Worm (Caenorhabditis elegans) whole organism, L3 larva: ENCODE measurements around the gene smg-8.

Experiments
- R02D3.7 ChIP-seq: fragments of 150-350 bp; optimal IDR thresholded peaks from 2 replicates; lab custom pipeline; 2014; ENCODE audit warnings: missing biosample characterization, missing genetic modification characterization
- ceh-28 ChIP-seq: fragments of 150-350 bp; optimal IDR thresholded peaks from 2 replicates; lab custom pipeline; 2014; ENCODE audit warnings: missing biosample characterization, missing genetic modification reagents, missing genetic modification characterization
- ceh-82 ChIP-seq: fragments of 150-350 bp; optimal IDR thresholded peaks from 2 replicates; lab custom pipeline; 2014; ENCODE audit warnings: missing biosample characterization, missing genetic modification characterization
- egl-27 ChIP-seq: sonication (generic microtip); optimal IDR thresholded peaks from 4 replicates; lab custom pipeline; 2017; ENCODE audit warnings: missing biosample characterization, missing genetic modification reagents, missing genetic modification characterization
- lsy-12 ChIP-seq: sonication (generic microtip); optimal IDR thresholded peaks from 2 replicates; lab custom pipeline; 2016; ENCODE audit warnings: mild to moderate bottlenecking, missing genetic modification characterization, missing compliant biosample characterization
- mdl-1 ChIP-seq: fragments of 150-350 bp; optimal IDR thresholded peaks from 2 replicates; lab custom pipeline; 2014; ENCODE audit warnings: missing biosample characterization, missing genetic modification characterization
- nhr-23 ChIP-seq: fragments of 150-350 bp; optimal IDR thresholded peaks from 2 replicates; lab custom pipeline; 2014; ENCODE audit warnings: missing biosample characterization, missing genetic modification reagents, missing genetic modification characterization
- nhr-237 ChIP-seq: fragments of 150-350 bp; optimal IDR thresholded peaks from 2 replicates; lab custom pipeline; 2014; ENCODE audit warnings: missing biosample characterization, missing genetic modification characterization
- nhr-76 ChIP-seq: fragments of 150-350 bp; sonication (generic microtip); optimal IDR thresholded peaks from 5 replicates; lab custom pipeline; 2014; ENCODE audit warnings: missing biosample characterization, missing genetic modification characterization
- pqm-1 ChIP-seq: fragments of 150-350 bp; optimal IDR thresholded peaks from 2 replicates; lab custom pipeline; 2017; ENCODE audit warnings: missing biosample characterization, missing genetic modification characterization, inconsistent platforms
- zag-1 ChIP-seq: fragments of 150-350 bp; optimal IDR thresholded peaks from 2 replicates; lab custom pipeline; 2014; ENCODE audit warnings: missing biosample characterization, missing genetic modification characterization
- ztf-11 ChIP-seq: fragments of 150-350 bp; optimal IDR thresholded peaks from 2 replicates; lab custom pipeline; 2014; ENCODE audit warnings: missing biosample characterization, missing genetic modification characterization

ce11 chrII:14416988-14417387 lies 24.2 kb upstream of the smg-8 start:
- TF ChIP-seq egl-27 (tag; lab: Kevin White, UChicago) (no peak), zag-1 (tag; lab: Kevin White, UChicago) (no peak), mdl-1 (no peak), nhr-23 (tag; lab: Kevin White, UChicago) (no peak), nhr-76 (tag; lab: Kevin White, UChicago) (no peak), ceh-28 (tag; lab: Kevin White, UChicago) (no peak), lsy-12 (tag; lab: Kevin White, UChicago) (no peak), ceh-82 (tag; lab: Kevin White, UChicago) (no peak), nhr-237 (tag; lab: Kevin White, UChicago) (no peak), R02D3.7 (tag; lab: Kevin White, UChicago) (no peak), ztf-11 (no peak), pqm-1 (tag; lab: Kevin White, UChicago) (no peak)
